Fruit fly (Drosophila melanogaster) S2 (cell line): ENCODE measurements around the gene CG18787.

ENCODE experiments used
- CG8478 ChIP-seq: fragments of >200 bp; optimal IDR thresholded peaks from 2 replicates; lab custom pipeline; 2018
- CTCF ChIP-seq, 2 experiments: fragments of >200 bp; optimal IDR thresholded peaks; 2 replicates each; lab custom pipeline; 2018

- TF ChIP-seq CTCF (optimal IDR thresholded peaks at IDR 0.05; lab: Kevin White, UChicago) (no peak), CG8478 (no peak)
Observed at dm6 chr2L:12048723-12049122, 49.6 kb upstream of the CG18787 start, which contains the start of gene Plzf.
